Fruit fly (Drosophila melanogaster): ENCODE results near the gene Sytbeta.

dm6 chr3L:15051325-15051724 is 13.5 kb downstream of the Sytbeta start, which contains the start of gene CG43679:
- TF ChIP-seq pan (optimal IDR thresholded peaks at IDR 0.05) (no peak), Dif (GFP tag; optimal IDR thresholded peaks at IDR 0.05; ENCODE audit: partially characterized antibody) (no peak), Rel (GFP tag; optimal IDR thresholded peaks at IDR 0.05) (no peak), Rel (tag; optimal IDR thresholded peaks at IDR 0.05) (no peak), CG32264 (GFP tag; optimal IDR thresholded peaks at IDR 0.05) (no peak), Hnf4 (GFP tag; optimal IDR thresholded peaks at IDR 0.05) (no peak), h (GFP tag; optimal IDR thresholded peaks at IDR 0.05) (no peak), rgr (GFP tag; optimal IDR thresholded peaks at IDR 0.05) (no peak)

All from whole organism, wandering third instar larva.